Comparison of ENCODE assay signal across 2 fruit fly cellular contexts in genomic region chr3L:17576093-17576885, dm6.
A peak's percentile ranks its signal among the peaks of the same experiment; 100 is the strongest.
TF ChIP-seq lines count a peak whose summit lies in the region.

No protein-coding gene starts in this region.

TF ChIP-seq in whole organism, embryonic, 481 proteins besides CTCF, POLR2A, EP300 and RAD21 (continued from another document and continues in another):
- TF ChIP-seq sd (tag; optimal IDR thresholded peaks at IDR 0.05; lab: Kevin White, UChicago) (peak; percentile 23), CG4424 (GFP tag; optimal IDR thresholded peaks at IDR 0.05; lab: Kevin White, UChicago) (no peak), dmrt99B (tag; optimal IDR thresholded peaks at IDR 0.05; lab: Kevin White, UChicago) (no peak), cato (GFP tag; optimal IDR thresholded peaks at IDR 0.05; lab: Kevin White, UChicago; ENCODE audit: borderline replicate concordance) (no peak), ranshi (GFP tag; IDR thresholded peaks at IDR 0.05; lab: Robert Waterston, UW) (0 out of 2 replicates have a peak, but pooled peaks have one; percentile 13), hb (GFP tag; IDR thresholded peaks at IDR 0.05; lab: Robert Waterston, UW; ENCODE audit: partially characterized antibody) (no peak), Blimp-1 (GFP tag; optimal IDR thresholded peaks at IDR 0.05; lab: Kevin White, UChicago) (peak; percentile 19), CG1647 (GFP tag; optimal IDR thresholded peaks at IDR 0.05; lab: Kevin White, UChicago) (no peak), slp2 (GFP tag; optimal IDR thresholded peaks at IDR 0.05; lab: Kevin White, UChicago) (no peak), nerfin-2 (GFP tag; IDR thresholded peaks at IDR 0.05; lab: Robert Waterston, UW; ENCODE audit: partially characterized antibody) (no peak), ro (GFP tag; IDR thresholded peaks at IDR 0.05; lab: Robert Waterston, UW) (no peak), CG4328 (GFP tag; optimal IDR thresholded peaks at IDR 0.05; lab: Kevin White, UChicago) (no peak), Trl (optimal IDR thresholded peaks at IDR 0.05; lab: Kevin White, UChicago) (peak; percentile 69 to 75), Trl (GFP tag; optimal IDR thresholded peaks at IDR 0.05; lab: Kevin White, UChicago) (no peak), sna (GFP tag; IDR thresholded peaks at IDR 0.05; lab: Robert Waterston, UW; ENCODE audit: partially characterized antibody) (peak; percentile 61; the same call in 1 of the 2 replicates), Vsx1 (GFP tag; optimal IDR thresholded peaks at IDR 0.05; lab: Kevin White, UChicago) (no peak), CG31441 (GFP tag; IDR thresholded peaks at IDR 0.05; lab: Robert Waterston, UW) (no peak), CG11723 (GFP tag; optimal IDR thresholded peaks at IDR 0.05; lab: Kevin White, UChicago) (no peak), ATbp (GFP tag; optimal IDR thresholded peaks at IDR 0.05; lab: Kevin White, UChicago) (peak; percentile 34), CG14441 (GFP tag; IDR thresholded peaks at IDR 0.05; lab: Robert Waterston, UW) (no peak), CG7928 (GFP tag; optimal IDR thresholded peaks at IDR 0.05; lab: Kevin White, UChicago) (no peak), CG14667 (GFP tag; IDR thresholded peaks at IDR 0.05; lab: Robert Waterston, UW) (no peak), CG3407 (GFP tag; optimal IDR thresholded peaks at IDR 0.05; lab: Kevin White, UChicago) (peak; percentile 9), CG12769 (tag; optimal IDR thresholded peaks at IDR 0.05; lab: Kevin White, UChicago) (peak; percentile 25), her (GFP tag; optimal IDR thresholded peaks at IDR 0.05; lab: Kevin White, UChicago) (peak; percentile 18), CG9797 (GFP tag; optimal IDR thresholded peaks at IDR 0.05; lab: Kevin White, UChicago) (no peak), emc (GFP tag; optimal IDR thresholded peaks at IDR 0.05; lab: Kevin White, UChicago) (no peak), NC2β (GFP tag; optimal IDR thresholded peaks at IDR 0.05; lab: Kevin White, UChicago) (no peak), hkb (optimal IDR thresholded peaks at IDR 0.05; lab: Kevin White, UChicago) (no peak), hkb (GFP tag; IDR thresholded peaks at IDR 0.05; lab: Robert Waterston, UW) (peak; percentile 15; the same call in 1 of the 2 replicates), CG3847 (GFP tag; IDR thresholded peaks at IDR 0.05; lab: Robert Waterston, UW) (no peak), Fer3 (tag; optimal IDR thresholded peaks at IDR 0.05; lab: Kevin White, UChicago) (no peak), crol (GFP tag; IDR thresholded peaks at IDR 0.05; lab: Robert Waterston, UW) (peak; percentile 64; the same call in 1 of the 2 replicates), sisA (GFP tag; IDR thresholded peaks at IDR 0.05; lab: Robert Waterston, UW) (no peak), CG9215 (GFP tag; IDR thresholded peaks at IDR 0.05; lab: Robert Waterston, UW) (no peak), CG11093 (GFP tag; IDR thresholded peaks at IDR 0.05; lab: Robert Waterston, UW) (no peak), aop (GFP tag; IDR thresholded peaks at IDR 0.05; lab: Robert Waterston, UW) (no peak), Adf1 (GFP tag; IDR thresholded peaks at IDR 0.05; lab: Robert Waterston, UW) (peak; percentile 97), CG8388 (GFP tag; optimal IDR thresholded peaks at IDR 0.05; lab: Kevin White, UChicago) (no peak), CG17359 (tag; optimal IDR thresholded peaks at IDR 0.05; lab: Kevin White, UChicago) (no peak), Deaf1 (tag; optimal IDR thresholded peaks at IDR 0.05; lab: Kevin White, UChicago) (peak; percentile 52), esg (GFP tag; conservative IDR thresholded peaks at IDR 0.05; lab: Robert Waterston, UW) (no peak), fru (optimal IDR thresholded peaks at IDR 0.05; lab: Kevin White, UChicago) (no peak), Pdp1 (GFP tag; optimal IDR thresholded peaks at IDR 0.05; lab: Kevin White, UChicago) (peak in 1 of 2 experiments; percentile 57), HLH54F (GFP tag; optimal IDR thresholded peaks at IDR 0.05; lab: Kevin White, UChicago) (no peak), CG8478 (optimal IDR thresholded peaks at IDR 0.05; lab: Kevin White, UChicago) (peak; percentile 95), az2 (GFP tag; optimal IDR thresholded peaks at IDR 0.05; lab: Kevin White, UChicago) (no peak), kay (GFP tag; optimal IDR thresholded peaks at IDR 0.05; lab: Kevin White, UChicago) (no peak), dm (GFP tag; optimal IDR thresholded peaks at IDR 0.05; lab: Kevin White, UChicago) (no peak), mam (GFP tag; optimal IDR thresholded peaks at IDR 0.05; lab: Kevin White, UChicago) (no peak), Nf-YC (tag; optimal IDR thresholded peaks at IDR 0.05; lab: Kevin White, UChicago) (no peak), kni (GFP tag; optimal IDR thresholded peaks at IDR 0.05; lab: Kevin White, UChicago) (peak; percentile 41), CG10321 (GFP tag; IDR thresholded peaks at IDR 0.05; lab: Robert Waterston, UW) (no peak), CG2116 (GFP tag; optimal IDR thresholded peaks at IDR 0.05; lab: Kevin White, UChicago) (peak; percentile 24), gfzf (GFP tag; optimal IDR thresholded peaks at IDR 0.05; lab: Kevin White, UChicago) (no peak), CG14014 (GFP tag; IDR thresholded peaks at IDR 0.05; lab: Robert Waterston, UW) (no peak), Oaz (GFP tag; IDR thresholded peaks at IDR 0.05; lab: Robert Waterston, UW) (no peak), CG11456 (GFP tag; IDR thresholded peaks at IDR 0.05; lab: Robert Waterston, UW) (no peak), tll (GFP tag; optimal IDR thresholded peaks at IDR 0.05; lab: Kevin White, UChicago) (no peak), Bteb2 (GFP tag; optimal IDR thresholded peaks at IDR 0.05; lab: Kevin White, UChicago) (no peak), CG11504 (tag; optimal IDR thresholded peaks at IDR 0.05; lab: Kevin White, UChicago) (peak; percentile 7), CG3163 (GFP tag; optimal IDR thresholded peaks at IDR 0.05; lab: Kevin White, UChicago) (peak; percentile 47), Eip74EF (GFP tag; optimal IDR thresholded peaks at IDR 0.05; lab: Kevin White, UChicago) (peak in 1 of 2 experiments; percentile 77), CG9932 (GFP tag; IDR thresholded peaks at IDR 0.05; lab: Robert Waterston, UW) (no peak), CrebB (tag; optimal IDR thresholded peaks at IDR 0.05; lab: Kevin White, UChicago) (no peak), CG14860 (GFP tag; IDR thresholded peaks at IDR 0.05; lab: Robert Waterston, UW; ENCODE audit: partially characterized antibody) (no peak), insv (GFP tag; optimal IDR thresholded peaks at IDR 0.05; lab: Kevin White, UChicago) (no peak), CG15514 (GFP tag; optimal IDR thresholded peaks at IDR 0.05; lab: Kevin White, UChicago) (no peak)

TF ChIP-seq in whole organism, prepupa, 60 proteins besides CTCF, POLR2A, EP300 and RAD21 (continued from another document):
- TF ChIP-seq CG3032 (tag; optimal IDR thresholded peaks at IDR 0.05; lab: Kevin White, UChicago) (no peak), pdm3 (GFP tag; optimal IDR thresholded peaks at IDR 0.05; lab: Kevin White, UChicago) (no peak), dsx (GFP tag; optimal IDR thresholded peaks at IDR 0.05; lab: Kevin White, UChicago; ENCODE audit: poor library complexity, severe bottlenecking) (peak; percentile 72), eg (GFP tag; IDR thresholded peaks at IDR 0.05; lab: Robert Waterston, UW) (peak; percentile 38)
